Fruit fly (Drosophila melanogaster): Measurements from ENCODE around the gene unc-13-4A.

unc-13-4A gene

dm6 chr3L:7241217-7241859 lies 71.4 kb downstream of the unc-13-4A start, which contains the start of the genes RpL18 and Neos:
Gene RpL18, minus strand, starts transcription at chr3L:7241351.
Gene Neos, plus strand, starts transcription at chr3L:7241628.
- TF ChIP-seq CG11617 (GFP tag; optimal IDR thresholded peaks at IDR 0.05) (peak; percentile 88), kay (GFP tag; ENCODE audit: borderline replicate concordance) (no peak), Clk (GFP tag; optimal IDR thresholded peaks at IDR 0.05) (peak; percentile 31), CG12768 (GFP tag; optimal IDR thresholded peaks at IDR 0.05) (peak; percentile 70), tj (GFP tag; optimal IDR thresholded peaks at IDR 0.05) (peak; percentile 54), Mnt (GFP tag; optimal IDR thresholded peaks at IDR 0.05) (peak; percentile 90), ovo (GFP tag; optimal IDR thresholded peaks at IDR 0.05) (peak; percentile 70), cic (GFP tag; optimal IDR thresholded peaks at IDR 0.05) (peak; percentile 36), CG7045 (GFP tag; optimal IDR thresholded peaks at IDR 0.05) (peak; percentile 65), Hr96 (GFP tag; optimal IDR thresholded peaks at IDR 0.05) (peak; percentile 73), CG7101 (tag; optimal IDR thresholded peaks at IDR 0.05) (peak; percentile 89), bab1 (GFP tag; optimal IDR thresholded peaks at IDR 0.05) (peak; percentile 84), pad (GFP tag; optimal IDR thresholded peaks at IDR 0.05) (peak; percentile 63), toe (GFP tag; optimal IDR thresholded peaks at IDR 0.05) (peak; percentile 78), CG33017 (tag; optimal IDR thresholded peaks at IDR 0.05) (peak; percentile 61), Crg-1 (GFP tag; optimal IDR thresholded peaks at IDR 0.05) (peak; percentile 85), CG14711 (tag; optimal IDR thresholded peaks at IDR 0.05) (peak; percentile 56), CG1620 (GFP tag; optimal IDR thresholded peaks at IDR 0.05) (peak; percentile 68), CG5204 (GFP tag; optimal IDR thresholded peaks at IDR 0.05) (peak; percentile 80), cnc (optimal IDR thresholded peaks at IDR 0.05) (no peak)

- TF ChIP-seq Hr96 (GFP tag; optimal IDR thresholded peaks at IDR 0.05): no peak
- no peak for TF ChIP-seq Crg-1 (GFP tag; optimal IDR thresholded peaks at IDR 0.05)
- no peak for TF ChIP-seq tj (GFP tag; optimal IDR thresholded peaks at IDR 0.05)
- no peak for TF ChIP-seq CG5204 (GFP tag; optimal IDR thresholded peaks at IDR 0.05)
- TF ChIP-seq CG14711 (tag; optimal IDR thresholded peaks at IDR 0.05): no peak
- no peak for TF ChIP-seq CG33017 (tag; optimal IDR thresholded peaks at IDR 0.05)
- TF ChIP-seq cnc (optimal IDR thresholded peaks at IDR 0.05): no peak
- TF ChIP-seq CG7045 (GFP tag; optimal IDR thresholded peaks at IDR 0.05): no peak
- no peak for TF ChIP-seq CG7101 (tag; optimal IDR thresholded peaks at IDR 0.05)
- no peak for TF ChIP-seq CG11617 (GFP tag; optimal IDR thresholded peaks at IDR 0.05)
- no peak for TF ChIP-seq Clk (GFP tag; optimal IDR thresholded peaks at IDR 0.05)
- no peak for TF ChIP-seq kay (GFP tag; ENCODE audit: borderline replicate concordance)
- TF ChIP-seq cic (GFP tag; optimal IDR thresholded peaks at IDR 0.05): no peak
- TF ChIP-seq pad (GFP tag; optimal IDR thresholded peaks at IDR 0.05): no peak
- no peak for TF ChIP-seq ovo (GFP tag; optimal IDR thresholded peaks at IDR 0.05)
- no peak for TF ChIP-seq toe (GFP tag; optimal IDR thresholded peaks at IDR 0.05)
- TF ChIP-seq CG12768 (GFP tag; optimal IDR thresholded peaks at IDR 0.05): no peak
- no peak for TF ChIP-seq CG1620 (GFP tag; optimal IDR thresholded peaks at IDR 0.05)
Measured at dm6 chr3L:7238072-7238759, 74.5 kb downstream of the unc-13-4A start, which contains the start of the genes CG14829 and BHD. Gene CG14829, minus strand, starts transcription at chr3L:7238122. Gene BHD, plus strand, starts transcription at chr3L:7238542.

dm6 chr3L:7234212-7234611 lies 78.5 kb downstream of the unc-13-4A start, which contains the start of gene CG14826:
Gene CG14826, plus strand, starts transcription at chr3L:7234512.
- TF ChIP-seq pad (GFP tag; optimal IDR thresholded peaks at IDR 0.05): no peak
- TF ChIP-seq Hr96 (GFP tag; optimal IDR thresholded peaks at IDR 0.05): no peak
- TF ChIP-seq CG7101 (tag; optimal IDR thresholded peaks at IDR 0.05): no peak
- TF ChIP-seq Crg-1 (GFP tag; optimal IDR thresholded peaks at IDR 0.05): no peak
- TF ChIP-seq CG1620 (GFP tag; optimal IDR thresholded peaks at IDR 0.05): no peak
- no peak for TF ChIP-seq CG5204 (GFP tag; optimal IDR thresholded peaks at IDR 0.05)
- no peak for TF ChIP-seq CG14711 (tag; optimal IDR thresholded peaks at IDR 0.05)
- TF ChIP-seq Clk (GFP tag; optimal IDR thresholded peaks at IDR 0.05): no peak
